Fruit fly (Drosophila melanogaster): Measurements from ENCODE around the gene eIF3e.

eIF3e gene

DNA sequence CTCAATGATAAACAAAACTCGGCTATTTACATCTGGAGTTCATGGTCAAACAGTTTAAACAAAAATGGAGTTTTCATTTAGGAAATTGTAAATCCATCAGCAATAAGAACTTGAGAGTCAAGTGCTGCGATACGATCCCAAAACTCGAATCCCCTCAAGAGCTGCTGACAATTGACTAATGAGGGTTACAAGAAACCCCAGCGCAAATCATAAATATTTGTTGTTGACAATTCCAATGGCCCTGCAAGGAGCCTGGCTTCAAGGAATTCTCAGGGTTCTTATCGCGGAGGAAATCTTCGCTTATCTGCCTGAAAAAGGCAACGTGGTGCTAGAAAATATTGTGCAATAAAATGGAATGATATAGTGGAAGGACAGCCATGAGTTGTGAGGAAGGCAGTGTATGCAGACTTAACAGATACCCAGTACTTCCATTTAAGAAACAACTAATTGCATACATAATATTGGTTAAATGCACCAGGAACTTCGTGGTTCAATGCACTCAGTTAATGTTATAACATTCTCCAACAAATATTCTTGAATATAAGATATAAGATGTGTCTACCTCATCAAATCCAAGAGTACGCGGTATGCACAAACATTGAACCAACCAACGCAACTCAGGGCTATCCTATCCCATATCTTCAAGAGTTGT lies 18.6 kb downstream of the eIF3e start (continued):
- TF ChIP-seq Med (GFP tag): peak; percentile 77
- TF ChIP-seq pnt (GFP tag; optimal IDR thresholded peaks at IDR 0.05): peak; percentile 48
- no peak for TF ChIP-seq CG17385 (GFP tag; optimal IDR thresholded peaks at IDR 0.05)
- no peak for TF ChIP-seq ab (GFP tag; optimal IDR thresholded peaks at IDR 0.05)
- peak; percentile 15 for TF ChIP-seq CG13775 (GFP tag; optimal IDR thresholded peaks at IDR 0.05)
- TF ChIP-seq sc (optimal IDR thresholded peaks at IDR 0.05): no peak
- peak; percentile 0 for TF ChIP-seq sc (GFP tag; optimal IDR thresholded peaks at IDR 0.05)
- peak; percentile 1 for TF ChIP-seq Hmr (GFP tag; optimal IDR thresholded peaks at IDR 0.05)
- TF ChIP-seq ind (GFP tag; optimal IDR thresholded peaks at IDR 0.05): peak; percentile 15
- TF ChIP-seq Atf3 (GFP tag; optimal IDR thresholded peaks at IDR 0.05): peak; percentile 18
- TF ChIP-seq ems (GFP tag; optimal IDR thresholded peaks at IDR 0.05): peak; percentile 6
- TF ChIP-seq twi (tag; optimal IDR thresholded peaks at IDR 0.05): peak; percentile 53
- TF ChIP-seq CG10366 (GFP tag; IDR thresholded peaks at IDR 0.05): peak; percentile 20; the same call in 1 of the 2 replicates
- TF ChIP-seq Dll (GFP tag; IDR thresholded peaks at IDR 0.05; ENCODE audit: partially characterized antibody): no peak
- TF ChIP-seq MBD-R2 (GFP tag; IDR thresholded peaks at IDR 0.05): no peak
- TF ChIP-seq CG10979 (tag; optimal IDR thresholded peaks at IDR 0.05): peak; percentile 76
- TF ChIP-seq CG7271 (tag; optimal IDR thresholded peaks at IDR 0.05): peak; percentile 31
- peak; percentile 74 for TF ChIP-seq zen (tag; optimal IDR thresholded peaks at IDR 0.05)
- peak; percentile 48 for TF ChIP-seq CG12769 (tag; optimal IDR thresholded peaks at IDR 0.05)
- TF ChIP-seq Dad (GFP tag; optimal IDR thresholded peaks at IDR 0.05): no peak
- TF ChIP-seq ci (GFP tag; IDR thresholded peaks at IDR 0.05): 0 out of 3 replicates have a peak, but pooled peaks have one; percentile 37
- TF ChIP-seq CG1603 (tag; optimal IDR thresholded peaks at IDR 0.05): peak; percentile 83
- TF ChIP-seq tio (GFP tag; optimal IDR thresholded peaks at IDR 0.05): peak; percentile 23
- peak; percentile 22 for TF ChIP-seq CG4424 (GFP tag; optimal IDR thresholded peaks at IDR 0.05)
- no peak for TF ChIP-seq H2.0 (GFP tag; IDR thresholded peaks at IDR 0.05)
- no peak for TF ChIP-seq kah (GFP tag; optimal IDR thresholded peaks at IDR 0.05)
- TF ChIP-seq rib (GFP tag; IDR thresholded peaks at IDR 0.05): 0 out of 2 replicates have a peak, but pooled peaks have one; percentile 24
- TF ChIP-seq gem (tag; optimal IDR thresholded peaks at IDR 0.05): peak; percentile 68
- peak; percentile 63; the same call in 2 of the 3 replicates for TF ChIP-seq zfh1 (GFP tag; IDR thresholded peaks at IDR 0.05)
- TF ChIP-seq CG2712 (tag; optimal IDR thresholded peaks at IDR 0.05): peak; percentile 74
- TF ChIP-seq HLH4C (GFP tag; IDR thresholded peaks at IDR 0.05; ENCODE audit: partially characterized antibody): peak; percentile 59; the same call in 2 of the 3 replicates
- TF ChIP-seq lmd (GFP tag; IDR thresholded peaks at IDR 0.05): peak; percentile 32; the same call in 1 of the 2 replicates
- TF ChIP-seq D19B (GFP tag; optimal IDR thresholded peaks at IDR 0.05): peak; percentile 82
- peak; percentile 2 for TF ChIP-seq CG8089 (GFP tag; optimal IDR thresholded peaks at IDR 0.05)
- peak; percentile 16 for TF ChIP-seq mam (GFP tag; optimal IDR thresholded peaks at IDR 0.05)
- no peak for TF ChIP-seq HHEX (GFP tag; optimal IDR thresholded peaks at IDR 0.05)
- TF ChIP-seq CG10959 (GFP tag; IDR thresholded peaks at IDR 0.05): peak; percentile 73
- no peak for TF ChIP-seq bowl (GFP tag; IDR thresholded peaks at IDR 0.05)
- TF ChIP-seq tll (GFP tag; optimal IDR thresholded peaks at IDR 0.05): peak in 1 of 2 experiments; percentile 52
- TF ChIP-seq dpn (GFP tag; optimal IDR thresholded peaks at IDR 0.05): peak; percentile 0 to 34
- peak; percentile 64 for TF ChIP-seq cad (GFP tag; optimal IDR thresholded peaks at IDR 0.05)
- TF ChIP-seq CG11696 (GFP tag; IDR thresholded peaks at IDR 0.05): 0 out of 2 replicates have a peak, but pooled peaks have one; percentile 21
- TF ChIP-seq CG14860 (GFP tag; IDR thresholded peaks at IDR 0.05; ENCODE audit: partially characterized antibody): peak; percentile 53; the same call in 2 of the 3 replicates
- peak in 1 of 2 experiments; percentile 78 for TF ChIP-seq pan (optimal IDR thresholded peaks at IDR 0.05)
- TF ChIP-seq pan (GFP tag; optimal IDR thresholded peaks at IDR 0.05 in 1 of 2, IDR thresholded peaks at IDR 0.05 in 1 of 2): peak in 1 of 2 experiments; percentile 44
- 0 out of 3 replicates have a peak, but pooled peaks have one; percentile 43 for TF ChIP-seq Mrtf (GFP tag; IDR thresholded peaks at IDR 0.05)
- peak; percentile 44 to 46 for TF ChIP-seq Pdp1 (GFP tag; optimal IDR thresholded peaks at IDR 0.05)
- 0 out of 3 replicates have a peak, but pooled peaks have one; percentile 14 for TF ChIP-seq Doc3 (GFP tag; IDR thresholded peaks at IDR 0.05; ENCODE audit: partially characterized antibody)
